Fruit fly (Drosophila melanogaster) whole organism, embryonic: ENCODE results near the gene CG31949.

Experiments used
- Abd-B ChIP-seq: fragments of 200-800 bp; sonication (Bioruptor generic); optimal IDR thresholded peaks from 2 replicates; lab custom pipeline; 2018; ENCODE audit warnings: missing biosample characterization, mild to moderate bottlenecking, missing genetic modification characterization, moderate library complexity
- B-H2 ChIP-seq: fragments of 200-800 bp; sonication (Bioruptor generic); optimal IDR thresholded peaks from 2 replicates; lab custom pipeline; 2018; ENCODE audit warnings: missing biosample characterization, mild to moderate bottlenecking, missing genetic modification characterization
- BEAF-32 ChIP-seq: fragments of 200-800 bp; sonication (Bioruptor generic); optimal IDR thresholded peaks from 3 replicates; lab custom pipeline; 2017; ENCODE audit warnings: missing biosample characterization, missing genetic modification characterization, mild to moderate bottlenecking, moderate library complexity, missing genetic modification reagents
- Blimp-1 ChIP-seq: fragments of 200-800 bp; sonication (Bioruptor generic); optimal IDR thresholded peaks from 3 replicates; lab custom pipeline; 2018; ENCODE audit warnings: missing biosample characterization, missing genetic modification characterization, mild to moderate bottlenecking, moderate library complexity, missing genetic modification reagents
- CG10321 ChIP-seq: fragments of 200-800 bp; sonication (Bioruptor generic); IDR thresholded peaks from 2 replicates; pipeline ENCODE4 v1.3.6; 2022; ENCODE audit warnings: missing biosample characterization, missing genetic modification characterization
- CG11695 ChIP-seq: fragments of 200-800 bp; sonication (Bioruptor generic); IDR thresholded peaks from 3 replicates; pipeline ENCODE4 v1.3.6; 2022; ENCODE audit warnings: missing biosample characterization, missing genetic modification characterization
- CG13624 ChIP-seq: fragments of 200-800 bp; sonication (Bioruptor generic); optimal IDR thresholded peaks from 2 replicates; lab custom pipeline; 2016; ENCODE audit warnings: missing biosample characterization, missing genetic modification characterization
- CG14710 ChIP-seq: fragments of 200-800 bp; sonication (Bioruptor generic); optimal IDR thresholded peaks from 3 replicates; lab custom pipeline; 2019; ENCODE audit warnings: missing biosample characterization, mild to moderate bottlenecking, missing genetic modification characterization, moderate library complexity
- CG15601 ChIP-seq: fragments of 200-800 bp; sonication (Bioruptor generic); optimal IDR thresholded peaks from 3 replicates; lab custom pipeline; 2019; ENCODE audit warnings: missing biosample characterization, mild to moderate bottlenecking, missing genetic modification characterization, moderate library complexity
- CG16815 ChIP-seq: fragments of 200-800 bp; sonication (Bioruptor generic); optimal IDR thresholded peaks from 3 replicates; lab custom pipeline; 2017; ENCODE audit warnings: missing biosample characterization, mild to moderate bottlenecking, missing genetic modification characterization
- CG30431 ChIP-seq: fragments of 200-800 bp; sonication (Bioruptor generic); optimal IDR thresholded peaks from 2 replicates; lab custom pipeline; 2017; ENCODE audit warnings: missing biosample characterization, missing genetic modification characterization
- CG3995 ChIP-seq: fragments of 200-800 bp; sonication (Bioruptor generic); optimal IDR thresholded peaks from 3 replicates; lab custom pipeline; 2016; ENCODE audit warnings: missing biosample characterization, missing genetic modification characterization
- CG6765 ChIP-seq: fragments of 200-800 bp; sonication (Bioruptor generic); optimal IDR thresholded peaks from 3 replicates; lab custom pipeline; 2017; ENCODE audit warnings: missing biosample characterization, mild to moderate bottlenecking, missing genetic modification characterization
- CG7745 ChIP-seq: fragments of 200-800 bp; sonication (Bioruptor generic); optimal IDR thresholded peaks from 2 replicates; lab custom pipeline; 2018; ENCODE audit warnings: missing biosample characterization, mild to moderate bottlenecking, missing genetic modification characterization, moderate library complexity
- HHEX ChIP-seq: fragments of 200-800 bp; sonication (Bioruptor generic); optimal IDR thresholded peaks from 3 replicates; lab custom pipeline; 2017; ENCODE audit warnings: missing biosample characterization, mild to moderate bottlenecking, missing genetic modification characterization, missing genetic modification reagents
- HmgD ChIP-seq: fragments of 200-800 bp; sonication (Bioruptor generic); optimal IDR thresholded peaks from 3 replicates; lab custom pipeline; 2016; ENCODE audit warnings: missing biosample characterization, missing genetic modification characterization
- Hr39 ChIP-seq: fragments of >200 bp; optimal IDR thresholded peaks from 2 replicates; lab custom pipeline; 2017
- Hsf ChIP-seq: fragments of 200-800 bp; sonication (Bioruptor generic); optimal IDR thresholded peaks from 3 replicates; lab custom pipeline; 2016; ENCODE audit warnings: missing biosample characterization, missing genetic modification characterization
- Nf-YA ChIP-seq: fragments of 200-800 bp; sonication (Bioruptor generic); IDR thresholded peaks from 2 replicates; pipeline ENCODE4 v1.3.6; 2022; ENCODE audit warnings: missing biosample characterization, missing genetic modification characterization
- Ptx1 ChIP-seq: fragments of 200-800 bp; sonication (Bioruptor generic); IDR thresholded peaks from 2 replicates; pipeline ENCODE4 v1.3.6; 2022; ENCODE audit warnings: missing biosample characterization, missing genetic modification characterization
- Sox100B ChIP-seq: fragments of 200-800 bp; sonication (Bioruptor generic); optimal IDR thresholded peaks from 3 replicates; lab custom pipeline; 2018; ENCODE audit warnings: missing biosample characterization, mild to moderate bottlenecking, missing genetic modification characterization
- Sry-δ ChIP-seq: fragments of 200-800 bp; sonication (Bioruptor generic); optimal IDR thresholded peaks from 2 replicates; lab custom pipeline; 2016; ENCODE audit warnings: missing biosample characterization, missing genetic modification characterization
- Trl ChIP-seq, 3 experiments: fragments of >200 bp in 2 of 3; fragments of 200-800 bp in 1 of 3; sonication (Bioruptor generic) in 1 of 3; optimal IDR thresholded peaks; 2 replicates in 1 of 3; 3 replicates in 2 of 3; lab custom pipeline; 2016 to 2017; ENCODE audit warnings: missing biosample characterization in 1 of 3, missing genetic modification characterization in 1 of 3
- al ChIP-seq: fragments of 200-800 bp; sonication (Bioruptor generic); IDR thresholded peaks from 2 replicates; pipeline ENCODE4 v1.3.6; 2022; ENCODE audit warnings: missing biosample characterization, missing genetic modification characterization
- ara ChIP-seq: fragments of 200-800 bp; sonication (Bioruptor generic); IDR thresholded peaks from 2 replicates; pipeline ENCODE4 v1.3.6; 2022; ENCODE audit warnings: missing biosample characterization, missing genetic modification characterization
- bcd ChIP-seq: fragments of 200-800 bp; sonication (Bioruptor generic); optimal IDR thresholded peaks from 2 replicates; lab custom pipeline; 2017; ENCODE audit warnings: missing biosample characterization, mild to moderate bottlenecking, missing genetic modification characterization
- bowl ChIP-seq: fragments of 200-800 bp; sonication (Bioruptor generic); IDR thresholded peaks from 2 replicates; pipeline ENCODE4 v1.3.6; 2022; ENCODE audit warnings: missing biosample characterization, missing genetic modification characterization
- cwo ChIP-seq: fragments of 200-800 bp; sonication (Bioruptor generic); optimal IDR thresholded peaks from 3 replicates; lab custom pipeline; 2017; ENCODE audit warnings: missing biosample characterization, missing genetic modification characterization, mild to moderate bottlenecking, moderate library complexity, missing genetic modification reagents
- exex ChIP-seq: fragments of 200-800 bp; sonication (Bioruptor generic); optimal IDR thresholded peaks from 4 replicates; lab custom pipeline; 2018; ENCODE audit warnings: missing biosample characterization, mild to moderate bottlenecking, missing genetic modification characterization, moderate library complexity
- gsb ChIP-seq: fragments of 200-800 bp; sonication (Bioruptor generic); IDR thresholded peaks from 2 replicates; pipeline ENCODE4 v1.3.6; 2022; ENCODE audit warnings: missing biosample characterization, missing genetic modification characterization
- klu ChIP-seq: fragments of 200-800 bp; sonication (Bioruptor generic); IDR thresholded peaks from 2 replicates; pipeline ENCODE4 v1.3.6; 2022; ENCODE audit warnings: missing biosample characterization, missing genetic modification characterization
- lola ChIP-seq, 3 experiments: fragments of >200 bp in 2 of 3; fragments of 200-800 bp in 1 of 3; sonication (Bioruptor generic) in 1 of 3; optimal IDR thresholded peaks; 2 replicates each; lab custom pipeline; 2017 to 2019; ENCODE audit warnings: missing biosample characterization in 3 of 3, missing genetic modification characterization in 3 of 3, mild to moderate bottlenecking in 1 of 3, moderate library complexity in 1 of 3
- pan ChIP-seq, 4 experiments: fragments of >200 bp in 3 of 4; fragments of 200-800 bp in 1 of 4; sonication (Bioruptor generic) in 1 of 4; optimal IDR thresholded peaks in 3 of 4; IDR thresholded peaks in 1 of 4; 2 replicates each; pipeline versions ENCODE4 v1.3.6 to Lab custom; 2017 to 2022; ENCODE audit warnings: missing biosample characterization in 2 of 4, missing genetic modification characterization in 2 of 4, mixed read lengths in 1 of 4
- psq ChIP-seq: fragments of 200-800 bp; sonication (Bioruptor generic); optimal IDR thresholded peaks from 2 replicates; lab custom pipeline; 2017; ENCODE audit warnings: missing biosample characterization, missing genetic modification characterization
- repo ChIP-seq: fragments of 200-800 bp; sonication (Bioruptor generic); optimal IDR thresholded peaks from 2 replicates; lab custom pipeline; 2016; ENCODE audit warnings: missing biosample characterization, missing genetic modification characterization
- sob ChIP-seq: fragments of 200-800 bp; sonication (Bioruptor generic); IDR thresholded peaks from 2 replicates; pipeline ENCODE4 v1.3.6; 2022; ENCODE audit warnings: missing biosample characterization, missing genetic modification characterization
- z ChIP-seq: fragments of 200-800 bp; sonication (Bioruptor generic); IDR thresholded peaks from 3 replicates; pipeline ENCODE4 v1.3.6; 2022; ENCODE audit warnings: missing biosample characterization, missing genetic modification characterization
- zf30C ChIP-seq: fragments of 200-800 bp; sonication (Bioruptor generic); optimal IDR thresholded peaks from 3 replicates; lab custom pipeline; 2018; ENCODE audit warnings: missing biosample characterization, mild to moderate bottlenecking, missing genetic modification characterization

The CG31949 gene

dm6 chr2L:2263142-2263541 lies 36.8 kb upstream of the CG31949 start, which contains the start of gene CG4270:
Gene CG4270 (plus strand): TSS chr2L:2263442.
- TF ChIP-seq HmgD = no peak
- TF ChIP-seq CG7745 = no peak
- no peak for TF ChIP-seq Nf-YA (GFP tag; lab: Robert Waterston, UW)
- TF ChIP-seq Hsf (GFP tag; lab: Kevin White, UChicago) = no peak
- TF ChIP-seq CG30431 (GFP tag; lab: Kevin White, UChicago) = no peak

DNA sequence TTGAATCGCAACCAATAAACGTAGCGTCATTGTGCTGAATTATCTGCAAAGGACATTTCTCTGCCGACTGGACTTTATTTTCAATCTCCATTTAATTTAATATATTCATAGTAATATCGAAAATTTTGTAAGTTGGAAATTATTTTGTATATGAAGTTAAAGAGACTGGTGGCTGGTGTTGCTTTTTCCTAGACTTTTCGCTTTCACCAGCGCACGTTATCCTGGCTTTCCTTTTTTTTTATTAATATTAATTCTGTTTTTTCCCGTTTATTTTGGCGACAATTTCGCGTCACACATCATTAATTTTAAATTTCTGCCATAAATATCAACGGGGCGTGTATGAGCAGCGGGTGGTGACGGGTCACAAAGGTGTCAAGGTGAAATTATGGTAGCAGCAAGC lies 34.7 kb upstream of the CG31949 start, which contains the start of gene CG34049:
Gene CG34049, minus strand, starts transcription at position 101 of the 400 bp plus-strand sequence.
- no peak for TF ChIP-seq Abd-B
- TF ChIP-seq Sox100B (GFP tag; lab: Kevin White, UChicago) = no peak
- TF ChIP-seq gsb (GFP tag; lab: Robert Waterston, UW) = no peak
- no peak for TF ChIP-seq repo (GFP tag; lab: Kevin White, UChicago)
- TF ChIP-seq BEAF-32 (GFP tag; lab: Kevin White, UChicago) = no peak
- TF ChIP-seq CG13624 = no peak
- TF ChIP-seq ara = no peak
- TF ChIP-seq Blimp-1 (GFP tag; lab: Kevin White, UChicago) = no peak
- TF ChIP-seq CG6765 (GFP tag; lab: Kevin White, UChicago) = no peak
- TF ChIP-seq al (GFP tag; lab: Robert Waterston, UW) = no peak
- TF ChIP-seq Sry-δ (GFP tag; lab: Kevin White, UChicago) = no peak
- TF ChIP-seq psq = no peak
- TF ChIP-seq klu = no peak
- no peak for TF ChIP-seq CG10321
- no peak for TF ChIP-seq bcd (GFP tag; lab: Kevin White, UChicago)
- TF ChIP-seq sob (GFP tag; lab: Robert Waterston, UW) = no peak
- no peak for TF ChIP-seq CG15601 (tag; lab: Kevin White, UChicago)
- no peak for TF ChIP-seq z
- TF ChIP-seq lola (GFP tag; optimal IDR thresholded peaks at IDR 0.05; lab: Kevin White, UChicago) = no peak
- TF ChIP-seq Hr39 (lab: Kevin White, UChicago) = no peak
- TF ChIP-seq, all 482 proteins: peak for 0

DNA sequence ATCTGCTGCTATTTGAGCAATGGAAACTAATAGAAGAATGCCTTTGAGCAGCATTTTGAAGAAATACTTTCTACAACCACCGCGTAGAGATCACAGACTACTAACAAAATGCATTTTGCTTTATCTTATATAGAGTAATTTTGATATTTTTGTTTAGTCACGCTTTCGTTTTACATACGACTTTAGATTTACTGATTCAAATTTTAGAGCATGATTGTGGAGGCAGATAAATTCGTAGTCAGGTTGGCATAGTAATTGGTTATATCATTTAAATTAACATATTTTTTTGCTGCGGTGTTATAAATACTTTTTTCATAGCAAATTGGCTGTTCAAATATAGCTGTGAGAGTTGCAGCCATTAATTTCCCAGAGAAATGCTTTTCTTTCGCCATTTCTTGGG lies 30.9 kb upstream of the CG31949 start, which contains the start of gene CG17242:
Gene CG17242, minus strand, starts transcription at position 101 of the 400 bp plus-strand sequence.
- TF ChIP-seq BEAF-32 (GFP tag; lab: Kevin White, UChicago) (no peak), z (no peak), exex (tag; lab: Kevin White, UChicago) (no peak), pan (optimal IDR thresholded peaks at IDR 0.05; lab: Kevin White, UChicago) (no peak), pan (GFP tag; optimal IDR thresholded peaks at IDR 0.05 in 1 of 2, IDR thresholded peaks at IDR 0.05 in 1 of 2) (no peak), Nf-YA (GFP tag; lab: Robert Waterston, UW) (no peak), klu (no peak), zf30C (GFP tag; lab: Kevin White, UChicago) (no peak), bowl (GFP tag; lab: Robert Waterston, UW) (no peak), B-H2 (GFP tag; lab: Kevin White, UChicago) (no peak), CG16815 (no peak), cwo (GFP tag; lab: Kevin White, UChicago) (no peak), HHEX (GFP tag; lab: Kevin White, UChicago) (no peak), Ptx1 (GFP tag; lab: Robert Waterston, UW) (no peak), CG11695 (GFP tag; lab: Robert Waterston, UW) (no peak), CG14710 (no peak), CG10321 (no peak), Trl (optimal IDR thresholded peaks at IDR 0.05; lab: Kevin White, UChicago) (no peak), Trl (GFP tag; optimal IDR thresholded peaks at IDR 0.05; lab: Kevin White, UChicago) (no peak), repo (GFP tag; lab: Kevin White, UChicago) (no peak), CG3995 (GFP tag; lab: Kevin White, UChicago) (no peak)
